Worm (Caenorhabditis elegans): ENCODE data around the gene W01B6.4.

ce11 chrIV:10095171-10095570 lies 19.9 kb downstream of the W01B6.4 start, which contains the start of the genes C04G2.5 and msp-36:
- TF ChIP-seq med-1 (GFP tag; optimal IDR thresholded peaks at IDR 0.05; ENCODE audit: insufficient read depth) (no peak), flt-1 (GFP tag; IDR thresholded peaks at IDR 0.05) (no peak), T22C8.4 (GFP tag; IDR thresholded peaks at IDR 0.05) (no peak), ztf-23 (GFP tag; IDR thresholded peaks at IDR 0.05) (no peak), ref-1 (GFP tag; conservative IDR thresholded peaks at IDR 0.05) (no peak), ztf-29 (GFP tag; IDR thresholded peaks at IDR 0.05) (no peak)
